Worm (Caenorhabditis elegans) whole organism, mixed stage, embryonic: ENCODE data around the gene T08D10.3.

Experiments
- blmp-1 ChIP-seq: fragments of 150-350 bp; optimal IDR thresholded peaks from 2 replicates; lab custom pipeline; 2014; ENCODE audit warnings: missing biosample characterization, missing genetic modification characterization
- ceh-39 ChIP-seq: fragments of 150-350 bp; optimal IDR thresholded peaks from 2 replicates; lab custom pipeline; 2014; ENCODE audit warnings: missing biosample characterization, missing genetic modification characterization
- cnd-1 ChIP-seq: fragments of 200-800 bp; sonication (Bioruptor generic); optimal IDR thresholded peaks from 2 replicates; lab custom pipeline; 2018; ENCODE audit warnings: mild to moderate bottlenecking, missing genetic modification characterization, missing compliant biosample characterization
- elt-1 ChIP-seq: sonication (generic microtip); optimal IDR thresholded peaks from 2 replicates; lab custom pipeline; 2017; ENCODE audit warnings: missing genetic modification characterization, mild to moderate bottlenecking, missing compliant biosample characterization, antibody characterized with exemption, moderate library complexity, borderline replicate concordance; ENCODE audit not compliant: insufficient read depth
- flh-1 ChIP-seq: fragments of 200-800 bp; sonication (Bioruptor generic); optimal IDR thresholded peaks from 2 replicates; lab custom pipeline; 2018; ENCODE audit warnings: mild to moderate bottlenecking, missing genetic modification characterization, moderate library complexity, missing compliant biosample characterization
- ham-2 ChIP-seq: fragments of 200-800 bp; sonication (Bioruptor generic); optimal IDR thresholded peaks from 2 replicates; lab custom pipeline; 2018; ENCODE audit warnings: mild to moderate bottlenecking, missing genetic modification characterization, missing compliant biosample characterization
- nhr-12 ChIP-seq: fragments of 150-350 bp; optimal IDR thresholded peaks from 2 replicates; lab custom pipeline; 2014; ENCODE audit warnings: missing biosample characterization, missing genetic modification characterization
- nhr-237 ChIP-seq: fragments of 150-350 bp; optimal IDR thresholded peaks from 2 replicates; lab custom pipeline; 2014; ENCODE audit warnings: missing biosample characterization, missing genetic modification characterization
- snpc-4 ChIP-seq: fragments of 150-350 bp; optimal IDR thresholded peaks from 2 replicates; lab custom pipeline; 2014; ENCODE audit warnings: missing biosample characterization, missing genetic modification characterization
- sptf-1 ChIP-seq: sonication (generic microtip); optimal IDR thresholded peaks from 2 replicates; lab custom pipeline; 2017; ENCODE audit warnings: mild to moderate bottlenecking, missing genetic modification characterization, moderate library complexity, missing compliant biosample characterization
- unc-62 ChIP-seq: fragments of 150-350 bp; optimal IDR thresholded peaks from 2 replicates; lab custom pipeline; 2014; ENCODE audit warnings: missing biosample characterization, missing genetic modification reagents, missing genetic modification characterization
- zip-8 ChIP-seq: fragments of 150-350 bp; optimal IDR thresholded peaks from 2 replicates; lab custom pipeline; 2014; ENCODE audit warnings: missing biosample characterization, missing genetic modification characterization
- ztf-11 ChIP-seq: fragments of 150-350 bp; optimal IDR thresholded peaks from 2 replicates; lab custom pipeline; 2014; ENCODE audit warnings: missing biosample characterization, missing genetic modification characterization

DNA sequence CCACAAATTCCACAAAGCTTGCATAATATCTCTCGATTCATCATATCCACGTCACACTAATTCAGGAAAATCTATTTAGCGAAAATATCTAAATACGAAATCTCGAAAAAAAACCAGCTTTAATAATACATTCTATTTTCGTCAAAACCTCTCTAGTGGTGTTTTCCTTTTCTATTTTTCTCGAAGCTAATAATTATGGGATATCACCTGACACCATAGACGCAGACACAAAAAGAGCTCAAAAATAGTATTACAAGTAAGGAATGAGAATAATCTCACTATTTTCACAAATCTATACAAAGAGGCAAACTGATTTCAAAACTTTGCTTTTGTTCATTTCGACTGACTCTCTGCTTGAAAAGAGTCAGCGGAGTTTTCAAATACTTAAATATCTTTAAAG lies 13.9 kb downstream of the T08D10.3 start:
- no peak for TF ChIP-seq snpc-4 (tag; lab: Kevin White, UChicago)
- TF ChIP-seq blmp-1 (tag; lab: Kevin White, UChicago) = no peak
- TF ChIP-seq ham-2 (GFP tag; lab: Kevin White, UChicago) = no peak
- TF ChIP-seq zip-8 (tag; lab: Kevin White, UChicago) = no peak
- no peak for TF ChIP-seq unc-62 (GFP tag; lab: Kevin White, UChicago)
- TF ChIP-seq ceh-39 (tag; lab: Kevin White, UChicago) = no peak
- TF ChIP-seq ztf-11 (tag; lab: Kevin White, UChicago) = no peak
- TF ChIP-seq nhr-12 (tag; lab: Kevin White, UChicago) = no peak
- TF ChIP-seq elt-1 (tag; lab: Kevin White, UChicago) = no peak
- TF ChIP-seq flh-1 (GFP tag; lab: Kevin White, UChicago) = no peak
- no peak for TF ChIP-seq cnd-1 (tag; lab: Kevin White, UChicago)
- no peak for TF ChIP-seq nhr-237 (tag; lab: Kevin White, UChicago)
- no peak for TF ChIP-seq sptf-1 (tag; lab: Kevin White, UChicago)
